Worm (Caenorhabditis elegans) whole organism, midembryonic: Measurements from ENCODE around the gene rol-3.

Experiments used
- klf-2 ChIP-seq: fragments of 200-800 bp; sonication (Bioruptor generic); conservative IDR thresholded peaks from 2 replicates; pipeline ENCODE4 v1.3.6; 2022; ENCODE audit warnings: missing genetic modification reagents, missing genetic modification characterization, missing compliant biosample characterization
- med-1 ChIP-seq: sonication (generic microtip); optimal IDR thresholded peaks from 2 replicates; lab custom pipeline; 2017; ENCODE audit warnings: missing genetic modification characterization, mild to moderate bottlenecking, missing compliant biosample characterization, antibody characterized with exemption, missing genetic modification reagents; ENCODE audit not compliant: insufficient read depth
- ref-1 ChIP-seq: fragments of 200-800 bp; sonication (Bioruptor generic); conservative IDR thresholded peaks from 2 replicates; pipeline ENCODE4 v1.3.6; 2022; ENCODE audit warnings: missing genetic modification reagents, missing genetic modification characterization, missing compliant biosample characterization
- tab-1 ChIP-seq: fragments of 200-800 bp; sonication (Bioruptor generic); IDR thresholded peaks from 2 replicates; pipeline ENCODE4 v1.3.6; 2022; ENCODE audit warnings: missing genetic modification characterization, missing compliant biosample characterization
- ztf-23 ChIP-seq: fragments of 200-800 bp; sonication (Bioruptor generic); IDR thresholded peaks from 2 replicates; pipeline ENCODE4 v1.3.6; 2022; ENCODE audit warnings: missing genetic modification reagents, missing genetic modification characterization, missing compliant biosample characterization

ce11 chrV:8245457-8245856 lies 7.2 kb upstream of the rol-3 start, which contains the start of gene C16D9.5:
- no peak for TF ChIP-seq ztf-23 (GFP tag; lab: Robert Waterston, UW)
- no peak for TF ChIP-seq klf-2 (GFP tag; lab: Robert Waterston, UW)
- TF ChIP-seq tab-1 (GFP tag; lab: Robert Waterston, UW) = no peak
- no peak for TF ChIP-seq med-1 (GFP tag; lab: Kevin White, UChicago)
- TF ChIP-seq ref-1 = no peak
